Worm (Caenorhabditis elegans) whole organism, L4/young adult: ENCODE data around the gene str-156.

Source experiments
- W03F9.2 ChIP-seq: fragments of 150-350 bp; optimal IDR thresholded peaks from 2 replicates; lab custom pipeline; 2014; ENCODE audit warnings: missing biosample characterization, missing genetic modification characterization
- dao-5 ChIP-seq: sonication (generic microtip); optimal IDR thresholded peaks from 2 replicates; lab custom pipeline; 2016; ENCODE audit warnings: missing genotype, missing genetic modification characterization, moderate library complexity, missing compliant biosample characterization
- him-1 ChIP-seq: sonication (generic microtip); optimal IDR thresholded peaks from 2 replicates; lab custom pipeline; 2016; ENCODE audit warnings: missing genotype, missing genetic modification reagents, missing genetic modification characterization, missing compliant biosample characterization

Gene str-156

DNA sequence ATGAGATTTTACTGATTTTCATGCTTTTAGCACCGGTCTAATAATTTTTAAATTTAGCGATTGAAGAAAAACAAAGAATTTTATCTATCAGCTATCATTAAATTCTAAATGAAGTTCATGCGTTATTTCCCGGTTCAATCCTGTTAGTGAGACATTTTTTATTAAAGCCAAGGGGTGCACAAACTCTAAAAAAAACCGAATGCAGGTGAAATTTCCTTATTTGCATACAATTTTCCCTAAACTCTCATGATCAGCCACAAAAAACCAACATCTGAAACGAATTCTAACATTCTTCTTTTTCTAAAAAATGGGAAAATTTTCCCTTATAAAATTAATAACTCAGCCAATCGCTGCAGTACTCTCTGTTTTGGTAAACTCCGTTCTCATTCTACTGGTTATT, at the start of gene str-156:
Gene str-156 (plus strand): TSS at position 301 of the 400 bp plus-strand sequence.
- TF ChIP-seq W03F9.2 (tag; lab: Kevin White, UChicago) (no peak), dao-5 (tag; lab: Kevin White, UChicago) (no peak), him-1 (tag; lab: Kevin White, UChicago) (no peak)

DNA sequence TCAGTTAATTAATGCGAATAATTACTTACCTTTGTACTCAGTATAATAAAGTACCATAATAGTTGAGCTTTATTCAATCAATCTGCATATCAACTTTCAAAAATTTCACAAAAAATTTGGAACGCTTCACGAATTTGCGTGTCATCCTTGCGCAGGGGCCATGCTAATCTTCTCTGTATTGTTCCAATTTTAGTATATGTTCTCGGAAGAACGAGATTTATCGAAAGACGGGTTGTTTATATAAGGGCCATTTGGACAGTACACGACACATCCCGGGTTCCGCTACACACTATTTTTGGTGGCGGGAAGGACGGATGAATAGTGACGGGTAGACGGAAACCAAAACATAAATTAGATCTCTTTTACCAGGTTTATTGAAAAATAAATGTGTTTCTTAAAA, 48.7 kb upstream of the str-156 start:
- TF ChIP-seq W03F9.2 (tag; lab: Kevin White, UChicago) (no peak), dao-5 (tag; lab: Kevin White, UChicago) (no peak), him-1 (tag; lab: Kevin White, UChicago) (no peak)

ce11 chrIV:4866599-4866998, 46.6 kb upstream of the str-156 start:
- TF ChIP-seq dao-5 (tag; lab: Kevin White, UChicago) (no peak), him-1 (tag; lab: Kevin White, UChicago) (no peak), W03F9.2 (tag; lab: Kevin White, UChicago) (no peak)

ce11 chrIV:4867610-4868009, 45.6 kb upstream of the str-156 start, which contains the start of gene str-172:
TSS of gene str-172 (minus strand) at chrIV:4867710.
- TF ChIP-seq him-1 (tag; lab: Kevin White, UChicago) (no peak), dao-5 (tag; lab: Kevin White, UChicago) (no peak), W03F9.2 (tag; lab: Kevin White, UChicago) (no peak)

DNA sequence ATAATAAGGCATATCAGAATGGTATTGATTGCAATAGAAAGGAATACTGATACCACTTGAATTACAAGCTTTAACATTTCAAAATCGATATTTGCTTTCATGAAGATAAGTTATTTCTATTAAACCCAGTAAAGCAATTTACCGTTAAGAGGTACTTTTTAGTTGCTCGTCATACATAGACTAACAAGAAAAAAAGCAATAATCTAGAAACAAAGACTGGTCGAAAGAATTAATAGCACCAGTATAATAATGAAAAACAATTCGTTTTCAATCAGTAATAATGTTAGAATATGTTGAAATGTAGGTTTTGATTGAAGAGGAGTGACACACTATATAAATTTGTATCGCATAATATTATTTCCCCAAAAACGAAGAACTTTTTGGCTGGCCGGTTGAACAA, 42.6 kb upstream of the str-156 start, which contains the start of gene str-175:
Gene str-175 (minus strand): TSS at position 101 of the 400 bp plus-strand sequence.
- TF ChIP-seq him-1 (tag; lab: Kevin White, UChicago) (no peak), dao-5 (tag; lab: Kevin White, UChicago) (no peak), W03F9.2 (tag; lab: Kevin White, UChicago) (no peak)

DNA sequence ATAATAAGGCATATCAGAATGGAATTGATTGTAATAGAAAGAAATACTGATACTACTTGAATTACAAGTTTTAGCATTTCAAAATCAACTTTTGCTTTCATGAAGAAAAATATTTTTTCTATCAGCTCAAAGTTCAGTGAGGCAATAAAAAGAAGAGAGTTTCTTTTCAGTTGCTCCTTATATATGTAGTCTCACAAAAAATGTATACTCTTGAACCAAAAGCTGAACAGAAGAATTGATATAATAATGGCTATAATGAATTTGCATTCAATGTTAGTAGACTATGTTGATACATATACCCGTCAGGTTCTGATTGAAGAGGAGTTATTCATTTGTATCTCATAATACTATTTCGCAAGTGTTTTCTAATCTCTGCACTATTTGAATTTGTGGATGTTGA, 38.6 kb upstream of the str-156 start, which contains the start of gene str-174:
Gene str-174 (minus strand): TSS at position 101 of the 400 bp plus-strand sequence.
- TF ChIP-seq W03F9.2 (tag; lab: Kevin White, UChicago) (no peak), dao-5 (tag; lab: Kevin White, UChicago) (no peak), him-1 (tag; lab: Kevin White, UChicago) (no peak)

DNA sequence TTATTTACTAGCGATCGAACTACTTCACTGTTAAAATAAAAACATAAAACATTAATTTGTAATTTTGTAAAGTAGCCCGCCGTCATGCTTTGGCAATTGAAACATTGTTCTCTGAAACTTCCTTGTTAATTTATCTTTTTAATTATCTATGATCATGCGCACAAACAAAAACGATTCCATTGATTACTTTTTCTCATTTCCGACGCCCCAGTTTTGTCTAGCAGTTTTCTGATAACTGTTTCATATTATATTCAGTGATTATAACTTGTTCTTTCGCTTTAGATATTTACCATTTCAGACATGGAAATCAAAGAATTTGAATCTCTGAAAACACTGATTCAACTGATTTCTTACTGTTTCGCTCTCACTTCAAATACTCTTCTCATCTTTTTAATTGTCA, 36.1 kb upstream of the str-156 start, which contains the start of gene str-170:
Gene str-170 (plus strand): TSS at position 301 of the 400 bp plus-strand sequence.
- no peak for TF ChIP-seq W03F9.2 (tag; lab: Kevin White, UChicago)
- no peak for TF ChIP-seq dao-5 (tag; lab: Kevin White, UChicago)
- no peak for TF ChIP-seq him-1 (tag; lab: Kevin White, UChicago)

DNA sequence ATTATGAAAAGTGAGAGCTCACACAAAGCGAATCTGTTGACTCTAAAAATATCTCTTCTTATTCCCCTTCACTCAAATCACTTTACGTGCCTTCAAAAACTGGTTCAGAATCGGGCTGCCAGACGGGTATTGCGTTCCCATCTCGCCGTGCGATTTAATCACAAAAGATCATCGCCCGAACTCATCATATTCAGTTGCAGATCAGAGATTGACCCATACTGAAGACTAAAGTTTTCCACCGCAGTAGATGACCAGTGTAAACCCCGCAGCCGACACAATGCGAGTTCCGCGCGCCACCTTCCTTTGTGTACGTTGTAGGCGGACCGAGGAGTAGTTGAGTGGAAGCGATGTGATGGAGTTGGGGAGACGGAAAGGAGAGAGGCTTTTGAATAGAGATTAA, 32.6 kb upstream of the str-156 start:
- TF ChIP-seq him-1 (tag; lab: Kevin White, UChicago) (no peak), dao-5 (tag; lab: Kevin White, UChicago) (no peak), W03F9.2 (tag; lab: Kevin White, UChicago) (peak; percentile 6)

DNA sequence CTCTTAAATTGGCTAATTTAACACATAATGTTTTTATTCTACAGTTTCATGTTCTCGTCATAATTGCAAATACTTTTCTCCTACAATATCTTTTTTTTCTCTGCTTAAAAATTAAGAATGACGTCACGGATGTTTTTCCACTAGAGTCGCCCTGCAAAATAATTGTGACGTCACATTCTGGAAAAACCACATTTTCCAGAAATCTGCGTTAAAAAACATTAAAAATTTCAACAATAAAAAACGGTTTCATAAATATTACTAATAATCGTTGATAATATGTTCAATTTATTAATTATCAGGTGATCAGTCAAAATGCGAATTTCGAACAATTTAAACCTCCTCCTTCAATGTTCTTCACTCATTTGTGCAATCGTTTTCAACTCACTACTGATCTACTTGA, 29.2 kb upstream of the str-156 start, which contains the start of gene str-166:
Gene str-166 (plus strand): TSS at position 301 of the 400 bp plus-strand sequence.
- no peak for TF ChIP-seq W03F9.2 (tag; lab: Kevin White, UChicago)
- TF ChIP-seq dao-5 (tag; lab: Kevin White, UChicago), result no peak
- TF ChIP-seq him-1 (tag; lab: Kevin White, UChicago), result no peak

ce11 chrIV:4885435-4885834, 27.8 kb upstream of the str-156 start:
- TF ChIP-seq dao-5 (tag; lab: Kevin White, UChicago) (no peak), him-1 (tag; lab: Kevin White, UChicago) (no peak), W03F9.2 (tag; lab: Kevin White, UChicago) (no peak)

- TF ChIP-seq W03F9.2 (tag; lab: Kevin White, UChicago) (no peak), dao-5 (tag; lab: Kevin White, UChicago) (no peak), him-1 (tag; lab: Kevin White, UChicago) (no peak)
These were observed 25.9 kb upstream of the str-156 start, which contains the start of gene T08B6.1 for ce11 chrIV:4887258-4887657. TSS of gene T08B6.1 (minus strand) at chrIV:4887358.

DNA sequence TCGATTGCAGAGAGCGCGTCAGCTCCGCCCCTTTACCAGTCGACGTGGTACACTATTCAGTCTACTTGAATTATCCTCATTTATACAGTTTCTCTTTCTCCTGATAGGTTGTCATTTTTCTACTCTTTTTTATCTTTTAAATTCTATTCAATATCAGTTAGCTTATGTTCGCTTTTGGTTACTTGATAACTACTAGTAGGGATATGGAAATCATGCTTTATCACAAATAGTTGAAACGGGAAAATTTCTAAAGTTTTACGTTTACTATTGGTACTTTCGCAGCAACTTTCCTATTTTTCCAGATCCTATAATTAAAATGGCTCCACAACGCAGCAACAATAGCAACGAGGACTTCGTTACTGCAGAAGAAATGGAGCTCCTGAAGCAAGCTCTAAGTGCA, 23.6 kb upstream of the str-156 start, which contains the start of gene sgnh-1:
Gene sgnh-1 (plus strand): TSS at position 301 of the 400 bp plus-strand sequence.
- TF ChIP-seq him-1 (tag; lab: Kevin White, UChicago) (no peak), dao-5 (tag; lab: Kevin White, UChicago) (no peak), W03F9.2 (tag; lab: Kevin White, UChicago) (no peak)

- no peak for TF ChIP-seq dao-5 (tag; lab: Kevin White, UChicago)
- TF ChIP-seq W03F9.2 (tag; lab: Kevin White, UChicago), result no peak
- no peak for TF ChIP-seq him-1 (tag; lab: Kevin White, UChicago)
These were observed 22.6 kb upstream of the str-156 start, which contains the start of gene T08B6.9 for ce11 chrIV:4890543-4890942. TSS of gene T08B6.9 (plus strand) at chrIV:4890843.

ce11 chrIV:4903961-4904360, 9.2 kb upstream of the str-156 start, which contains the start of gene str-161:
TSS of gene str-161 (minus strand) at chrIV:4904061.
- TF ChIP-seq W03F9.2 (tag; lab: Kevin White, UChicago), result no peak
- TF ChIP-seq dao-5 (tag; lab: Kevin White, UChicago), result no peak
- TF ChIP-seq him-1 (tag; lab: Kevin White, UChicago), result no peak
